Worm (Caenorhabditis elegans) whole organism, late embryonic: ENCODE measurements around the gene sipa-1.

Experiments used
- C08G9.2 ChIP-seq: sonication (generic microtip); optimal IDR thresholded peaks from 2 replicates; lab custom pipeline; 2016; ENCODE audit warnings: mild to moderate bottlenecking, missing genetic modification characterization, moderate library complexity, missing compliant biosample characterization
- K02D7.2 ChIP-seq: sonication (generic microtip); optimal IDR thresholded peaks from 2 replicates; lab custom pipeline; 2017; ENCODE audit warnings: mild to moderate bottlenecking, missing genetic modification characterization, missing compliant biosample characterization
- ahr-1 ChIP-seq: sonication (generic microtip); optimal IDR thresholded peaks from 2 replicates; lab custom pipeline; 2016; ENCODE audit warnings: missing genetic modification characterization, missing compliant biosample characterization
- ama-1 ChIP-seq: fragments of 150-350 bp; optimal IDR thresholded peaks from 2 replicates; lab custom pipeline; 2014
- ceh-18 ChIP-seq: sonication (generic microtip); optimal IDR thresholded peaks from 2 replicates; lab custom pipeline; 2016; ENCODE audit warnings: missing genetic modification characterization, missing compliant biosample characterization
- ceh-22 ChIP-seq: sonication (generic microtip); optimal IDR thresholded peaks from 2 replicates; lab custom pipeline; 2017; ENCODE audit warnings: missing biosample characterization, missing genetic modification characterization
- ceh-31 ChIP-seq: sonication (generic microtip); optimal IDR thresholded peaks from 2 replicates; lab custom pipeline; 2016; ENCODE audit warnings: missing genetic modification characterization, missing compliant biosample characterization
- ceh-34 ChIP-seq: sonication (generic microtip); optimal IDR thresholded peaks from 2 replicates; lab custom pipeline; 2016; ENCODE audit warnings: mild to moderate bottlenecking, missing genetic modification characterization, missing compliant biosample characterization
- che-1 ChIP-seq: sonication (generic microtip); optimal IDR thresholded peaks from 2 replicates; lab custom pipeline; 2016; ENCODE audit warnings: mild to moderate bottlenecking, missing genetic modification characterization, missing compliant biosample characterization
- dmd-4 ChIP-seq: sonication (generic microtip); optimal IDR thresholded peaks from 2 replicates; lab custom pipeline; 2016; ENCODE audit warnings: borderline replicate concordance, missing genetic modification characterization, missing compliant biosample characterization
- dve-1 ChIP-seq: sonication (generic microtip); optimal IDR thresholded peaks from 2 replicates; lab custom pipeline; 2017; ENCODE audit warnings: antibody characterized with exemption, mild to moderate bottlenecking, missing genetic modification characterization, missing compliant biosample characterization
- elt-2 ChIP-seq: sonication (generic microtip); optimal IDR thresholded peaks from 2 replicates; lab custom pipeline; 2016; ENCODE audit warnings: missing genetic modification reagents, missing genetic modification characterization, missing compliant biosample characterization
- ets-4 ChIP-seq: sonication (generic microtip); optimal IDR thresholded peaks from 2 replicates; lab custom pipeline; 2016; ENCODE audit warnings: missing genetic modification characterization, missing compliant biosample characterization
- fax-1 ChIP-seq: sonication (generic microtip); optimal IDR thresholded peaks from 2 replicates; lab custom pipeline; 2016; ENCODE audit warnings: missing genotype, missing genetic modification characterization, missing compliant biosample characterization
- fkh-10 ChIP-seq: fragments of 150-350 bp; optimal IDR thresholded peaks from 2 replicates; lab custom pipeline; 2014; ENCODE audit warnings: missing biosample characterization, missing genetic modification reagents, missing genetic modification characterization
- gmeb-2 ChIP-seq: sonication (generic microtip); optimal IDR thresholded peaks from 2 replicates; lab custom pipeline; 2016; ENCODE audit warnings: missing genetic modification characterization, inconsistent platforms, missing compliant biosample characterization
- hlh-13 ChIP-seq: fragments of 200-800 bp; sonication (Bioruptor generic); optimal IDR thresholded peaks from 2 replicates; lab custom pipeline; 2018; ENCODE audit warnings: mild to moderate bottlenecking, missing genetic modification characterization, missing compliant biosample characterization
- lim-6 ChIP-seq: sonication (generic microtip); optimal IDR thresholded peaks from 2 replicates; lab custom pipeline; 2016; ENCODE audit warnings: missing genetic modification characterization, missing compliant biosample characterization
- mec-3 ChIP-seq: sonication (generic microtip); optimal IDR thresholded peaks from 2 replicates; lab custom pipeline; 2016; ENCODE audit warnings: borderline replicate concordance, missing genetic modification characterization, missing compliant biosample characterization
- nfya-1 ChIP-seq: sonication (generic microtip); optimal IDR thresholded peaks from 2 replicates; lab custom pipeline; 2017; ENCODE audit warnings: missing genetic modification characterization, mild to moderate bottlenecking, missing compliant biosample characterization, antibody characterized with exemption, moderate library complexity
- nhr-232 ChIP-seq: sonication (generic microtip); optimal IDR thresholded peaks from 2 replicates; lab custom pipeline; 2016; ENCODE audit warnings: missing genetic modification characterization, missing compliant biosample characterization
- npax-4 ChIP-seq: sonication (generic microtip); optimal IDR thresholded peaks from 2 replicates; lab custom pipeline; 2016; ENCODE audit warnings: missing genetic modification characterization, missing compliant biosample characterization
- odd-2 ChIP-seq: sonication (generic microtip); optimal IDR thresholded peaks from 2 replicates; lab custom pipeline; 2017; ENCODE audit warnings: antibody characterized with exemption, mild to moderate bottlenecking, missing genetic modification characterization, missing compliant biosample characterization
- pha-2 ChIP-seq: sonication (generic microtip); optimal IDR thresholded peaks from 2 replicates; lab custom pipeline; 2017; ENCODE audit warnings: mild to moderate bottlenecking, missing genetic modification characterization, missing compliant biosample characterization
- pros-1 ChIP-seq: fragments of 150-350 bp; optimal IDR thresholded peaks from 2 replicates; lab custom pipeline; 2014; ENCODE audit warnings: missing biosample characterization, missing genetic modification reagents, missing genetic modification characterization
- ref-2 ChIP-seq: sonication (generic microtip); optimal IDR thresholded peaks from 2 replicates; lab custom pipeline; 2016; ENCODE audit warnings: missing genetic modification characterization, missing compliant biosample characterization
- rnt-1 ChIP-seq: sonication (generic microtip); optimal IDR thresholded peaks from 2 replicates; lab custom pipeline; 2016; ENCODE audit warnings: missing genetic modification characterization, missing compliant biosample characterization
- sdc-2 ChIP-seq: sonication (generic microtip); optimal IDR thresholded peaks from 2 replicates; lab custom pipeline; 2016; ENCODE audit warnings: missing genotype, missing genetic modification characterization, missing compliant biosample characterization
- sox-2 ChIP-seq: fragments of 200-800 bp; sonication (Bioruptor generic); IDR thresholded peaks from 2 replicates; pipeline ENCODE4 v1.3.6; 2022; ENCODE audit warnings: missing genetic modification reagents, missing genetic modification characterization, missing compliant biosample characterization
- sox-4 ChIP-seq: sonication (generic microtip); optimal IDR thresholded peaks from 2 replicates; lab custom pipeline; 2017; ENCODE audit warnings: mild to moderate bottlenecking, missing genetic modification characterization, inconsistent platforms, missing compliant biosample characterization
- tbx-2 ChIP-seq: sonication (generic microtip); optimal IDR thresholded peaks from 2 replicates; lab custom pipeline; 2016; ENCODE audit warnings: missing genetic modification characterization, missing compliant biosample characterization
- tbx-7 ChIP-seq: sonication (generic microtip); optimal IDR thresholded peaks from 2 replicates; lab custom pipeline; 2016; ENCODE audit warnings: missing genotype, missing genetic modification characterization, missing compliant biosample characterization
- unc-86 ChIP-seq: sonication (generic microtip); optimal IDR thresholded peaks from 2 replicates; lab custom pipeline; 2016; ENCODE audit warnings: missing genetic modification characterization, missing compliant biosample characterization
- zip-5 ChIP-seq: sonication (generic microtip); optimal IDR thresholded peaks from 2 replicates; lab custom pipeline; 2016; ENCODE audit warnings: missing genetic modification characterization, missing compliant biosample characterization

sipa-1 gene

DNA sequence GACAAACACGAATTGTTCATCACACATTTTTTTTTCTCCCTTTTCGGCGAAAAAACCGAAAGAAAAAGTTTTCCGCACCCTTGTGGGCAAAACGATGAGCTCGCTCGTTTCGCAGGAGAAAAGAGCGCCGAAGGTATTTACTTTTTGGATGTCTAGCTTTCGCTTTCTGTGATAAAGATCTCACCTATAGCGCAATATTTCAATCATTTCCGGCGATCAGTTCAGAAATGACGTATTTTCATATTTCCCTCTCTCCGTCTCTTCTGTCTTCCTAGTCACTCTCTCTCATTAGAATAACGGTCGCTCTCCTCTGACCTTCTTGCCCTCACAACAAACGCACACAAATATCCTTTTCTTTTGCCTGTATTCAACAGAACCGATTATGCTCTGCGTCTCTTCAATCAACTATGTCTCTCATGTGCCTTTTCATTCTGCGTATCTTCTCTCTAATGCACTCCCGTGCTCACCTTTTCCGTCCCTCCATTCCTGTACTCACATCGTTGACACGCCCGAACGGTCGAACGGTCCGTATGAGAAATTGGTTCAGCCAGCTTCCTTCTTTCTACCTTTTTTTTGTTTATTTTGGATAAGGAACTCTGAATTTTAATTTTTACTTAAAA lies 36.8 kb upstream of the sipa-1 start (continued):
- TF ChIP-seq sox-2 (peak; percentile 9; the same call in 1 of the 2 replicates), unc-86 (no peak), ceh-31 (peak; percentile 3), elt-2 (tag; lab: Kevin White, UChicago) (no peak), K02D7.2 (no peak), ref-2 (tag; lab: Kevin White, UChicago) (peak; percentile 57), tbx-7 (tag; lab: Kevin White, UChicago) (no peak), mec-3 (tag; lab: Kevin White, UChicago) (no peak), pros-1 (tag; lab: Kevin White, UChicago) (no peak), rnt-1 (tag; lab: Kevin White, UChicago) (peak; percentile 13), dmd-4 (tag; lab: Kevin White, UChicago) (no peak)

DNA sequence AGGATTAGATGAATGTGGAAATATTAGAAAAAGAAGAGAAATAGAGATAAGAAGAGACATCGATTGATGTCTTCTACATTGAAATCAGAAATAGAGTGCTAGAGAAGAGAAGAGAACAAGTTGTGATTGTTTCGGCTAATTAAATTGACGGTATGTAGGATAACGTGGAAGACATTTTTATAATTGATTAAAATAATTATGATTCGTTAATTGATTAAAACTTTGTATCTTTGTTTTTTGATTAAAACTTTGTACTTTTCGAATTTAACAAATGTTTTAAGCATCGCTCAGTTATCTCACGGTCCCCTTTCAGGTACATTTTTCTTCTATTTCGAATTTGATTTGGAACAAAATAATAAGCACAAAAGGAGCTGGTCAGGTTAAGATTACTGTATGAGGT lies 35.4 kb upstream of the sipa-1 start, which contains the start of gene lgc-44:
Gene lgc-44, minus strand, starts transcription at position 101 of the 400 bp plus-strand sequence.
- TF ChIP-seq fkh-10 (no peak), gmeb-2 (no peak), pros-1 (tag; lab: Kevin White, UChicago) (no peak), K02D7.2 (no peak), che-1 (tag; lab: Kevin White, UChicago) (no peak), ahr-1 (tag; lab: Kevin White, UChicago) (no peak), hlh-13 (GFP tag; lab: Kevin White, UChicago) (no peak)

DNA sequence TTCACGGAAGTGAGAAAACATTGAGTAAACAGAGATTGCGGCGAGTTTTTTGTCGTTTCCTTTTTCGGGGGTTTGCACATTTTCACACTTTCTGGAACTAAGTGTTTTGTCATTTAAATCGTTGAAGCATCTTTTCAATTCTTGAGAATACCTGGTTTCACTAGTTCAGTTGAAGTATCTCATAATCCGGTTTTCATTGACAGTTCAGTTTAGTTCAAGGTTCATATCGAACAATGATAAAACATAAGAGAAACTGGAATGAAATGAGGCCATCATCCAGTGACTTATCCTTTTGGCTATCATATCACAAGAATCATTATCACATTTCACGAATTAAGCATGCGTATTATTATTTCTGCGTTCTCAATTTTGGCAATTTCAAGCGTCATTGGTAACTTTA lies 30.1 kb upstream of the sipa-1 start, which contains the start of gene F46F3.3:
Gene F46F3.3, plus strand, starts transcription at position 301 of the 400 bp plus-strand sequence.
- no peak for TF ChIP-seq dve-1 (tag; lab: Kevin White, UChicago)
- TF ChIP-seq tbx-2 (tag; lab: Kevin White, UChicago), result no peak
- TF ChIP-seq nfya-1 (tag; lab: Kevin White, UChicago), result no peak
- no peak for TF ChIP-seq odd-2 (tag; lab: Kevin White, UChicago)
- TF ChIP-seq lim-6 (tag; lab: Kevin White, UChicago), result no peak
- no peak for TF ChIP-seq C08G9.2 (tag; lab: Kevin White, UChicago)
- no peak for TF ChIP-seq tbx-7 (tag; lab: Kevin White, UChicago)
- no peak for TF ChIP-seq zip-5 (tag; lab: Kevin White, UChicago)
- TF ChIP-seq ceh-22, result no peak
- no peak for TF ChIP-seq ama-1 (lab: Kevin White, UChicago)
- no peak for TF ChIP-seq nhr-232 (tag; lab: Kevin White, UChicago)
- no peak for TF ChIP-seq sox-4 (tag; lab: Kevin White, UChicago)
- TF ChIP-seq mec-3 (tag; lab: Kevin White, UChicago), result no peak
- TF ChIP-seq ceh-34 (tag; lab: Kevin White, UChicago), result no peak
- no peak for TF ChIP-seq rnt-1 (tag; lab: Kevin White, UChicago)
- TF ChIP-seq fax-1 (tag; lab: Kevin White, UChicago), result no peak
- no peak for TF ChIP-seq sdc-2
- no peak for TF ChIP-seq ets-4
- no peak for TF ChIP-seq K02D7.2
- TF ChIP-seq hlh-13 (GFP tag; lab: Kevin White, UChicago), result no peak

DNA sequence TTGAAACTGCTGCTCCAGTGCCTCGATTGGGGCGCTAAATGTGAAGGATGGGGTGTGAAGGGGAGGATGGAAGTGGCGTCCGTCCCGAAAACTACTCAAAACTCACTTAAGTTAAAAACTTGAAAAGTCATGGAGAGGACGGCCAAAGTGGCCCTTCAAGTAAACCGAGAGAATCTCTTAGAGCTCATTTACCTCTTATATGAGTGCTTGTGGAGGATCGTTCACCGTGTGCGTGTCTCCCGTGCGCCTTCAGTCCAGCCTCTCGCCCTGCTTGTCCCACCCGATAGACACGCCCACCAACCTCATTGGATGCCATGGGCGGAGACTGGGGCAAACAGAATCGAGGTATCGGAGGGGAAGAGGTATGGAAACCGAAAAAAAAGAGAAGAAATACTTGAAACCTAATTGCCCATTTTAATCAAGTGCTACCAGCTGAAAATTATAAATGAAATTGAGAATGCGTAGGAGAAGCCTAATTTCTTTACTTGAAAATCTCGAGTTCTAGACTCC lies 27.8 kb upstream of the sipa-1 start, which contains the start of gene ceh-27:
Gene ceh-27, minus strand, starts transcription at position 228 of the 510 bp plus-strand sequence.
- TF ChIP-seq npax-4 (tag; lab: Kevin White, UChicago), result no peak
- peak; percentile 71 for TF ChIP-seq nfya-1 (tag; lab: Kevin White, UChicago)
- no peak for TF ChIP-seq pros-1 (tag; lab: Kevin White, UChicago)
- TF ChIP-seq pha-2 (tag; lab: Kevin White, UChicago), result peak; percentile 63
- TF ChIP-seq ceh-22, result no peak

DNA sequence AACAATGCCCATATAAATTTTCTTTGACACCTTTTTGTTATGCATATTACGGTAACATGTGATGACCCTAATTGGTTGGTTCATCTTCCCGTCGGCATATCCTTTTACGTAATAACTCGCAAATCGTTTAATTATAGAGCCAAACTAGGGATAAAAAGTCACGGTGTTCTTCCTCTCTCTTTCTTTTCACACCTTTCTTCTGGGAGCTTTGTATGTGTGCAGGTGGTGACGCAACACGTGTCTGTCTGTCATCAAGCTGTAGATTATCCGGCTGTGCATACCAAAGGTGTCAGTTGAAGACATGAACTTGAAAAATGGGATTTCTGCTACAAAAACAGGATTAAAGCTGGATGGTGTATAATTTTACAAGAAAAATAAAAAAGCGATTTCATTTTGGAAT lies 23.5 kb upstream of the sipa-1 start:
- TF ChIP-seq ceh-18 (tag; lab: Kevin White, UChicago) (no peak), unc-86 (no peak), tbx-2 (tag; lab: Kevin White, UChicago) (peak; percentile 39), pha-2 (tag; lab: Kevin White, UChicago) (peak; percentile 43)
